Worm (Caenorhabditis elegans) whole organism, L3 larva: ENCODE results near the gene tag-120.

ENCODE experiments used
- R02D3.7 ChIP-seq: fragments of 150-350 bp; optimal IDR thresholded peaks from 2 replicates; lab custom pipeline; 2014; ENCODE audit warnings: missing biosample characterization, missing genetic modification characterization
- ama-1 ChIP-seq: fragments of 150-350 bp; optimal IDR thresholded peaks from 2 replicates; lab custom pipeline; 2018
- ceh-16 ChIP-seq: sonication (generic microtip); optimal IDR thresholded peaks from 2 replicates; lab custom pipeline; 2017; ENCODE audit warnings: missing biosample characterization, missing genetic modification characterization
- ceh-28 ChIP-seq: fragments of 150-350 bp; optimal IDR thresholded peaks from 2 replicates; lab custom pipeline; 2014; ENCODE audit warnings: missing biosample characterization, missing genetic modification reagents, missing genetic modification characterization
- ceh-82 ChIP-seq: fragments of 150-350 bp; optimal IDR thresholded peaks from 2 replicates; lab custom pipeline; 2014; ENCODE audit warnings: missing biosample characterization, missing genetic modification characterization
- ceh-9 ChIP-seq: sonication (generic microtip); optimal IDR thresholded peaks from 2 replicates; lab custom pipeline; 2018; ENCODE audit warnings: missing biosample characterization, missing genetic modification characterization
- egl-27 ChIP-seq: sonication (generic microtip); optimal IDR thresholded peaks from 4 replicates; lab custom pipeline; 2017; ENCODE audit warnings: missing biosample characterization, missing genetic modification reagents, missing genetic modification characterization
- egl-5 ChIP-seq: fragments of 150-350 bp; optimal IDR thresholded peaks from 2 replicates; lab custom pipeline; 2017; ENCODE audit warnings: missing biosample characterization, missing genetic modification reagents, missing genetic modification characterization, inconsistent platforms
- elt-1 ChIP-seq: fragments of 150-350 bp; optimal IDR thresholded peaks from 2 replicates; lab custom pipeline; 2014; ENCODE audit warnings: missing biosample characterization, missing genetic modification characterization
- elt-2 ChIP-seq: sonication (generic microtip); optimal IDR thresholded peaks from 2 replicates; lab custom pipeline; 2016; ENCODE audit warnings: missing genetic modification reagents, mild to moderate bottlenecking, missing genetic modification characterization, missing compliant biosample characterization
- elt-3 ChIP-seq, 3 experiments: fragments of 150-350 bp in 1 of 3; sonication (generic microtip) in 2 of 3; optimal IDR thresholded peaks; 2 replicates in 2 of 3; 4 replicates in 1 of 3; lab custom pipeline; 2014 to 2017; ENCODE audit warnings: missing biosample characterization in 3 of 3, missing genetic modification characterization in 3 of 3
- fkh-10 ChIP-seq: sonication (generic microtip); optimal IDR thresholded peaks from 2 replicates; lab custom pipeline; 2017; ENCODE audit warnings: missing biosample characterization, missing genetic modification reagents, missing genetic modification characterization
- fkh-2 ChIP-seq: fragments of 150-350 bp; optimal IDR thresholded peaks from 2 replicates; lab custom pipeline; 2014; ENCODE audit warnings: missing biosample characterization, missing genetic modification reagents, missing genetic modification characterization
- hmg-11 ChIP-seq: sonication (generic microtip); optimal IDR thresholded peaks from 2 replicates; lab custom pipeline; 2016; ENCODE audit warnings: missing genetic modification characterization, missing compliant biosample characterization
- lin-15B ChIP-seq: fragments of 150-350 bp; optimal IDR thresholded peaks from 2 replicates; lab custom pipeline; 2014; ENCODE audit warnings: missing biosample characterization, missing genetic modification characterization
- lin-39 ChIP-seq: fragments of 150-350 bp; optimal IDR thresholded peaks from 2 replicates; lab custom pipeline; 2018; ENCODE audit warnings: missing biosample characterization, missing genetic modification reagents, missing genetic modification characterization
- mdl-1 ChIP-seq: fragments of 150-350 bp; optimal IDR thresholded peaks from 2 replicates; lab custom pipeline; 2014; ENCODE audit warnings: missing biosample characterization, missing genetic modification characterization
- mml-1 ChIP-seq: fragments of 150-350 bp; sonication (generic microtip); optimal IDR thresholded peaks from 3 replicates; lab custom pipeline; 2014; ENCODE audit warnings: missing biosample characterization, missing genetic modification characterization
- nfya-1 ChIP-seq: sonication (generic microtip); optimal IDR thresholded peaks from 2 replicates; lab custom pipeline; 2017; ENCODE audit warnings: missing genetic modification characterization, mild to moderate bottlenecking, missing compliant biosample characterization, antibody characterized with exemption, moderate library complexity; ENCODE audit not compliant: insufficient read depth
- nhr-11 ChIP-seq: fragments of 150-350 bp; optimal IDR thresholded peaks from 2 replicates; lab custom pipeline; 2014; ENCODE audit warnings: missing biosample characterization, missing genetic modification characterization
- nhr-25 ChIP-seq: sonication (generic microtip); optimal IDR thresholded peaks from 2 replicates; lab custom pipeline; 2017; ENCODE audit warnings: missing biosample characterization, missing genetic modification characterization
- nhr-28 ChIP-seq: fragments of 150-350 bp; optimal IDR thresholded peaks from 2 replicates; lab custom pipeline; 2014; ENCODE audit warnings: missing biosample characterization, missing genetic modification characterization
- nhr-43 ChIP-seq: sonication (generic microtip); optimal IDR thresholded peaks from 2 replicates; lab custom pipeline; 2016; ENCODE audit warnings: mild to moderate bottlenecking, missing genetic modification characterization, missing compliant biosample characterization; ENCODE audit not compliant: poor library complexity, severe bottlenecking
- nhr-67 ChIP-seq: fragments of 150-350 bp; optimal IDR thresholded peaks from 2 replicates; lab custom pipeline; 2014; ENCODE audit warnings: missing biosample characterization, missing genetic modification characterization
- nhr-76 ChIP-seq: fragments of 150-350 bp; sonication (generic microtip); optimal IDR thresholded peaks from 5 replicates; lab custom pipeline; 2014; ENCODE audit warnings: missing biosample characterization, missing genetic modification characterization
- nhr-77 ChIP-seq: fragments of 150-350 bp; optimal IDR thresholded peaks from 2 replicates; lab custom pipeline; 2014; ENCODE audit warnings: missing biosample characterization, missing genetic modification characterization
- pha-4 ChIP-seq: fragments of 150-350 bp; optimal IDR thresholded peaks from 2 replicates; lab custom pipeline; 2014; ENCODE audit warnings: missing biosample characterization, missing genetic modification reagents, missing genetic modification characterization
- pqm-1 ChIP-seq: fragments of 150-350 bp; optimal IDR thresholded peaks from 2 replicates; lab custom pipeline; 2017; ENCODE audit warnings: missing biosample characterization, missing genetic modification characterization, inconsistent platforms
- skn-1 ChIP-seq: fragments of 150-350 bp; optimal IDR thresholded peaks from 2 replicates; lab custom pipeline; 2014; ENCODE audit warnings: missing biosample characterization, missing genetic modification characterization
- snpc-4 ChIP-seq: fragments of 150-350 bp; optimal IDR thresholded peaks from 2 replicates; lab custom pipeline; 2014; ENCODE audit warnings: missing biosample characterization, missing genetic modification characterization
- tbx-2 ChIP-seq: sonication (generic microtip); optimal IDR thresholded peaks from 2 replicates; lab custom pipeline; 2016; ENCODE audit warnings: mild to moderate bottlenecking, missing genetic modification characterization, missing compliant biosample characterization
- unc-39 ChIP-seq: sonication (generic microtip); optimal IDR thresholded peaks from 4 replicates; lab custom pipeline; 2017; ENCODE audit warnings: missing biosample characterization, missing genetic modification characterization
- ztf-11 ChIP-seq: fragments of 150-350 bp; optimal IDR thresholded peaks from 2 replicates; lab custom pipeline; 2014; ENCODE audit warnings: missing biosample characterization, missing genetic modification characterization
- ztf-4 ChIP-seq: fragments of 150-350 bp; optimal IDR thresholded peaks from 2 replicates; lab custom pipeline; 2014; ENCODE audit warnings: missing biosample characterization, missing genetic modification characterization

Gene tag-120

ce11 chrV:9711174-9711573 lies 1.6 kb upstream of the tag-120 start:
- TF ChIP-seq pha-4 (tag; lab: Kevin White, UChicago) (peak; percentile 15), pqm-1 (peak; percentile 79), nhr-43 (tag; lab: Kevin White, UChicago) (no peak), elt-2 (tag; lab: Kevin White, UChicago) (peak; percentile 71), tbx-2 (tag; lab: Kevin White, UChicago) (no peak)

DNA sequence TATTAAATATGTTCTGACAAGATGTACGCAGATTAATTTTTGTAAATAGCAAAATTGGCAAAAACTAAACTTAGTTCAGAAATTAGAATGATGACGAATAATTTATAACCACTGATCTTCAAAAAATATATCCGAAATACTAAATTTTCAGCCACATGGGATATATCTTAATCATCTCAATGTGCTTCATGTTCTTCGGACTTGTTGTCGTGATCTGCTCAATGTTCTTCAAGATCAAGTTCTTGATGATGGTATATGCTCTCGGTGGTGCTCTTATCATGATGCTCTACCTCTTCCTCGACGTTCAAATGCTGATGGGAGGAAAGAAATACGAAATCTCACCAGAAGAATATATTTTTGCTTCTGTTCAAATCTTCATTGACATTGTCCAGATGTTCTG lies 3.0 kb downstream of the tag-120 start:
- TF ChIP-seq ceh-82 (tag; lab: Kevin White, UChicago) = no peak
- TF ChIP-seq fkh-2 (tag; lab: Kevin White, UChicago) = no peak
- no peak for TF ChIP-seq egl-5 (tag; lab: Kevin White, UChicago)
- TF ChIP-seq hmg-11 = no peak

DNA sequence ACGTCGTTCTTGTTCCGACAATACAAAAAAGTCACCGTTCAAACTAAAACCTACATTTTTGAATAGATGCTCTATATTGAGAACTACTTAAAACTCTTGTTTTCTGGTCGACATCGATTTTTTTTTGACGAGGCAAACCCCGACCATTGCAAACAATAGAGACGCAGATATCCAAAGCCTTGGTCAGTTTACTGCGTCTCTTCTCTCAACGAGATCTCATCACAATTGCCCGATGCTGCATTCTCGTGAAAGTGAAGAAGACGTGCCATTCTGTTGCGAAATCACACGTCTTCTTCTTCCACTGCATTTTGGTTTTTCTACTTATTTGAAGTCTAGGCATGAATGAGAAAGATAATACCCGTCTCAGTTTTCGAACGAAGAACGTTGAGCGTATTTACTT lies 5.2 kb downstream of the tag-120 start:
- peak; percentile 59 for TF ChIP-seq egl-5 (tag; lab: Kevin White, UChicago)
- TF ChIP-seq pha-4 (tag; lab: Kevin White, UChicago) = peak; percentile 48
- TF ChIP-seq skn-1 (tag; lab: Kevin White, UChicago) = peak; percentile 62
- TF ChIP-seq snpc-4 (tag; lab: Kevin White, UChicago) = peak; percentile 7
- no peak for TF ChIP-seq nhr-77
- TF ChIP-seq mml-1 = no peak
- peak; percentile 70 for TF ChIP-seq ceh-28 (tag; lab: Kevin White, UChicago)
- TF ChIP-seq lin-15B (tag; lab: Kevin White, UChicago) = peak; percentile 32
- no peak for TF ChIP-seq nhr-28 (tag; lab: Kevin White, UChicago)
- peak; percentile 52 for TF ChIP-seq hmg-11
- no peak for TF ChIP-seq egl-27
- no peak for TF ChIP-seq unc-39
- peak; percentile 64 for TF ChIP-seq nfya-1 (tag; lab: Kevin White, UChicago)
- TF ChIP-seq ama-1 = peak; percentile 24
- no peak for TF ChIP-seq elt-3 (tag; optimal IDR thresholded peaks at IDR 0.05; lab: Kevin White, UChicago)
- no peak for TF ChIP-seq nhr-11
- peak; percentile 65 for TF ChIP-seq nhr-25 (tag; lab: Kevin White, UChicago)
- TF ChIP-seq elt-1 (tag; lab: Kevin White, UChicago) = peak; percentile 13
- TF ChIP-seq lin-39 (tag; lab: Kevin White, UChicago) = peak; percentile 80
- TF ChIP-seq pqm-1 = no peak
- TF ChIP-seq ceh-16 (tag; lab: Kevin White, UChicago) = no peak

- no peak for TF ChIP-seq ztf-11 (tag; lab: Kevin White, UChicago)
- no peak for TF ChIP-seq nhr-77
- TF ChIP-seq ceh-16 (tag; lab: Kevin White, UChicago) = no peak
- TF ChIP-seq ceh-9 (tag; lab: Kevin White, UChicago) = no peak
- TF ChIP-seq nfya-1 (tag; lab: Kevin White, UChicago) = no peak
- TF ChIP-seq pqm-1 = no peak
- TF ChIP-seq skn-1 (tag; lab: Kevin White, UChicago) = no peak
- no peak for TF ChIP-seq nhr-67 (tag; lab: Kevin White, UChicago)
- no peak for TF ChIP-seq nhr-76 (tag; lab: Kevin White, UChicago)
Observed at ce11 chrV:9703549-9703948, 6.1 kb downstream of the tag-120 start.

DNA sequence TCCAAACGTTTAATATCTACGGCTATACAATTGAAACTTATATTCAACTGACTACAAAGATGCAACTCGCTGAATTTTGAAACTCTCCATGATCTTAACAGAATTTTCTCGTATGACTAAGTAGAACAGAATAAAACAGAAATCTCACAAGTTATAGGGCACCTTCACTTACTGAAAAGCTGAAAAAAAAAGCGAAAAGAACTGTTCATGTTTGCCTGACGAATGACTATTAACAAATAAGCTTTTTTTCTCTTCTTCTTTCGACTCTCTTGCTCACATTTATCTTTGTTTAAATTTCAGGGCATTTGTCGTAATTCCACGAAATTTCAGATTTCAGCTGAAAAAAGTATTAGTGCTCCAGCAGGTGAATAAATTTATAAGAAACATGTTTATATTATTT lies 6.9 kb downstream of the tag-120 start, which contains the start of gene xbx-6:
Gene xbx-6, plus strand, starts transcription at position 301 of the 400 bp plus-strand sequence.
- TF ChIP-seq elt-3 (tag; optimal IDR thresholded peaks at IDR 0.05; lab: Kevin White, UChicago) (no peak), R02D3.7 (no peak), ama-1 (no peak), ztf-4 (tag; lab: Kevin White, UChicago) (no peak), ceh-82 (tag; lab: Kevin White, UChicago) (no peak), fkh-10 (GFP tag; lab: Kevin White, UChicago) (no peak), pqm-1 (no peak), nfya-1 (tag; lab: Kevin White, UChicago) (no peak), ztf-11 (tag; lab: Kevin White, UChicago) (no peak), ceh-28 (tag; lab: Kevin White, UChicago) (no peak), hmg-11 (no peak), ceh-16 (tag; lab: Kevin White, UChicago) (no peak), mdl-1 (tag; lab: Kevin White, UChicago) (no peak)
